Fruit fly (Drosophila melanogaster): ENCODE results near the gene CG42304.
A peak's percentile ranks its signal among the peaks of the same experiment; 100 is the strongest.

CG42304 gene

DNA sequence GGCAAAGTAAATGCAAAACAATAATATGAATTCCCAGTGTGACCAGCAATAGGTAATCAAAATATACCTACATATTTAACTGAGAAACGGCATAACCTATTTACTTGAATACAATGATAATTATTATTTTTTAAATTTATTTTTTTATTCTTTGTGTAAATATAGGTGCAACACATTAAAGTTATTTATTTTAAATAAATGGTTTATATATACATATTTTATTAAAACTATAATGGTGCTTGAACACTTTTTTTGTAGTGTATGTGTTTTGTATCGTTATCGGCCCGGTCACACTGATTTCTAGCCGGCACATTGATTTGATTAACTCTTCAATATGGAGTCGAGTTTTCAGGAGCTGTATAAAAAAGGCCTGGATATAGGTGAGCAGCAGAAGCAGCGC is at the start of gene CG42304, which contains the start of the genes ProRS-m and Snup:
Gene CG42304 (plus strand): TSS at position 289 of the 400 bp plus-strand sequence.
Gene ProRS-m (minus strand): TSS at position 51 of the 400 bp plus-strand sequence.
Gene Snup (plus strand): TSS at position 289 of the 400 bp plus-strand sequence.
- TF ChIP-seq CG2712 (tag; optimal IDR thresholded peaks at IDR 0.05) = peak; percentile 87
- TF ChIP-seq CG10147 (GFP tag; optimal IDR thresholded peaks at IDR 0.05) = peak; percentile 34
- TF ChIP-seq Max (GFP tag; optimal IDR thresholded peaks at IDR 0.05) = peak; percentile 9
- TF ChIP-seq Hr78 (GFP tag; optimal IDR thresholded peaks at IDR 0.05) = no peak
- TF ChIP-seq Xbp1 (GFP tag; optimal IDR thresholded peaks at IDR 0.05) = peak; percentile 36
- peak; percentile 45 for TF ChIP-seq CG13775 (GFP tag; optimal IDR thresholded peaks at IDR 0.05)
- TF ChIP-seq dmrt11E (tag; optimal IDR thresholded peaks at IDR 0.05) = peak; percentile 63
- TF ChIP-seq cato (GFP tag; optimal IDR thresholded peaks at IDR 0.05; ENCODE audit: borderline replicate concordance) = peak; percentile 14
- 0 out of 3 replicates have a peak, but pooled peaks have one; percentile 24 for TF ChIP-seq C15 (GFP tag; IDR thresholded peaks at IDR 0.05)
- peak; percentile 42; the same call in 1 of the 2 replicates for TF ChIP-seq Nf-YA (GFP tag; IDR thresholded peaks at IDR 0.05)
- peak; percentile 81 for TF ChIP-seq zf30C (GFP tag; optimal IDR thresholded peaks at IDR 0.05)
- TF ChIP-seq Aef1 (GFP tag; IDR thresholded peaks at IDR 0.05) = peak; percentile 77
- peak; percentile 15 for TF ChIP-seq CG15514 (GFP tag; optimal IDR thresholded peaks at IDR 0.05)
- TF ChIP-seq CG12942 (GFP tag; optimal IDR thresholded peaks at IDR 0.05) = peak; percentile 12
- TF ChIP-seq CG4730 (GFP tag; IDR thresholded peaks at IDR 0.05) = peak; percentile 68; the same call in 1 of the 2 replicates
- TF ChIP-seq sr (GFP tag; IDR thresholded peaks at IDR 0.05) = no peak
- peak; percentile 52; the same call in 1 of the 2 replicates for TF ChIP-seq ro (GFP tag; IDR thresholded peaks at IDR 0.05)
- peak; percentile 56; the same call in 1 of the 2 replicates for TF ChIP-seq CG9932 (GFP tag; IDR thresholded peaks at IDR 0.05)
- TF ChIP-seq disco-r (GFP tag; optimal IDR thresholded peaks at IDR 0.05) = no peak
- TF ChIP-seq Ptx1 (GFP tag; IDR thresholded peaks at IDR 0.05) = peak; percentile 88
- TF ChIP-seq CG7839 (tag; optimal IDR thresholded peaks at IDR 0.05) = peak; percentile 70
- TF ChIP-seq CG7372 (GFP tag; IDR thresholded peaks at IDR 0.05) = peak; percentile 56; the same call in 1 of the 2 replicates
- TF ChIP-seq CG18599 (GFP tag; optimal IDR thresholded peaks at IDR 0.05) = peak; percentile 44
- TF ChIP-seq peb (GFP tag; IDR thresholded peaks at IDR 0.05) = peak; percentile 58; the same call in 1 of the 2 replicates
- TF ChIP-seq CG31224 (GFP tag; IDR thresholded peaks at IDR 0.05) = 0 out of 2 replicates have a peak, but pooled peaks have one; percentile 19
- peak; percentile 75 for TF ChIP-seq CG32772 (GFP tag; IDR thresholded peaks at IDR 0.05)
- no peak for TF ChIP-seq CG8089 (GFP tag; optimal IDR thresholded peaks at IDR 0.05)
- TF ChIP-seq CG1602 (GFP tag; optimal IDR thresholded peaks at IDR 0.05) = peak; percentile 25
- TF ChIP-seq HLH3B (GFP tag; IDR thresholded peaks at IDR 0.05) = peak; percentile 84
- no peak for TF ChIP-seq z (GFP tag; IDR thresholded peaks at IDR 0.05)
- no peak for TF ChIP-seq HHEX (GFP tag; optimal IDR thresholded peaks at IDR 0.05)
- no peak for TF ChIP-seq slou (GFP tag; optimal IDR thresholded peaks at IDR 0.05)
- TF ChIP-seq Nf-YC (tag; optimal IDR thresholded peaks at IDR 0.05) = no peak
- TF ChIP-seq CG7786 (GFP tag; optimal IDR thresholded peaks at IDR 0.05) = no peak
- peak; percentile 52; the same call in 1 of the 2 replicates for TF ChIP-seq ap (GFP tag; IDR thresholded peaks at IDR 0.05)
- peak; percentile 13 for TF ChIP-seq scrt (GFP tag; optimal IDR thresholded peaks at IDR 0.05)
- peak; percentile 30 for TF ChIP-seq CG9437 (GFP tag; optimal IDR thresholded peaks at IDR 0.05)
- TF ChIP-seq Hr51 (GFP tag; optimal IDR thresholded peaks at IDR 0.05) = peak in 1 of 2 experiments; percentile 56
- no peak for TF ChIP-seq CG1792 (GFP tag; optimal IDR thresholded peaks at IDR 0.05)
- peak; percentile 62 for TF ChIP-seq Sox102F (GFP tag; optimal IDR thresholded peaks at IDR 0.05)
- TF ChIP-seq sens (GFP tag) = peak; percentile 53
- peak; percentile 47; the same call in 1 of the 2 replicates for TF ChIP-seq klu (GFP tag; IDR thresholded peaks at IDR 0.05)
- peak; percentile 89 for TF ChIP-seq CG14710 (tag; optimal IDR thresholded peaks at IDR 0.05)
- peak; percentile 56 for TF ChIP-seq gfzf (GFP tag; optimal IDR thresholded peaks at IDR 0.05)
- peak; percentile 94 for TF ChIP-seq row (GFP tag; IDR thresholded peaks at IDR 0.05)
- peak; percentile 60 for TF ChIP-seq Abd-B (GFP tag; optimal IDR thresholded peaks at IDR 0.05)
- TF ChIP-seq ind (GFP tag; optimal IDR thresholded peaks at IDR 0.05) = peak; percentile 33
- TF ChIP-seq pzg (GFP tag; optimal IDR thresholded peaks at IDR 0.05) = peak; percentile 18
- TF ChIP-seq CG31365 (tag; optimal IDR thresholded peaks at IDR 0.05) = no peak
- peak; percentile 73 for TF ChIP-seq sisA (GFP tag; IDR thresholded peaks at IDR 0.05)

Measured in whole organism, embryonic.